Worm (Caenorhabditis elegans) whole organism, L2 larva: Measurements from ENCODE around the gene spe-44.

Experiments used
- ceh-16 ChIP-seq: fragments of 150-350 bp; optimal IDR thresholded peaks from 2 replicates; lab custom pipeline; 2014; ENCODE audit warnings: missing biosample characterization, missing genetic modification characterization
- lsy-2 ChIP-seq, 2 experiments: fragments of 150-350 bp in 1 of 2; sonication (generic microtip) in 1 of 2; optimal IDR thresholded peaks; 2 replicates each; lab custom pipeline; 2014 to 2017; ENCODE audit warnings: missing biosample characterization in 2 of 2, missing genetic modification characterization in 2 of 2
- nhr-237 ChIP-seq: fragments of 150-350 bp; optimal IDR thresholded peaks from 2 replicates; lab custom pipeline; 2014; ENCODE audit warnings: missing biosample characterization, missing genetic modification characterization

- TF ChIP-seq nhr-237 = no peak
- no peak for TF ChIP-seq ceh-16 (tag; lab: Kevin White, UChicago)
- TF ChIP-seq lsy-2 (tag; optimal IDR thresholded peaks at IDR 0.05; lab: Kevin White, UChicago) = no peak
These were observed 2.6 kb upstream of the spe-44 start, which contains the start of gene C25G4.7 for ce11 chrIV:12456613-12457012.
